Fruit fly (Drosophila melanogaster) whole organism, wandering third instar larva: ENCODE measurements around the gene hid.

ENCODE experiments used
- Dfd ChIP-seq: fragments of >200 bp; optimal IDR thresholded peaks from 2 replicates; lab custom pipeline; 2017; ENCODE audit warnings: missing biosample characterization, missing genetic modification characterization
- Jra ChIP-seq: sonication (Bioruptor generic); optimal IDR thresholded peaks from 2 replicates; lab custom pipeline; 2016; ENCODE audit warnings: missing biosample characterization, missing genetic modification characterization
- Mio ChIP-seq: sonication (Bioruptor generic); optimal IDR thresholded peaks from 2 replicates; lab custom pipeline; 2016; ENCODE audit warnings: missing biosample characterization, missing genetic modification characterization
- Myc ChIP-seq: fragments of >200 bp; optimal IDR thresholded peaks from 2 replicates; lab custom pipeline; 2017
- dl ChIP-seq, 2 experiments: fragments of 175-275, 200-275 bp in 1 of 2; fragments of 200-275 bp in 1 of 2; sonication (Bioruptor generic); optimal IDR thresholded peaks; lab custom pipeline; 2018; ENCODE audit warnings: mild to moderate bottlenecking in 2 of 2, missing biosample characterization in 2 of 2, missing genetic modification characterization in 2 of 2, moderate library complexity in 2 of 2; ENCODE audit not compliant: partially characterized antibody in 2 of 2, insufficient read depth in 1 of 2
- fru ChIP-seq: fragments of 200-800 bp; sonication (Bioruptor generic); optimal IDR thresholded peaks from 3 replicates; lab custom pipeline; 2016; ENCODE audit warnings: missing biosample characterization, mild to moderate bottlenecking, missing genetic modification characterization
- h ChIP-seq: fragments of 200-800 bp; sonication (Bioruptor generic); optimal IDR thresholded peaks from 3 replicates; lab custom pipeline; 2016; ENCODE audit warnings: missing biosample characterization, mild to moderate bottlenecking, missing genetic modification characterization
- psq ChIP-seq: fragments of 200-800 bp; sonication (Bioruptor generic); optimal IDR thresholded peaks from 3 replicates; lab custom pipeline; 2017; ENCODE audit warnings: missing biosample characterization, mild to moderate bottlenecking, missing genetic modification characterization, moderate library complexity
- usp ChIP-seq: fragments of >200 bp; optimal IDR thresholded peaks from 2 replicates; lab custom pipeline; 2017; ENCODE audit warnings: missing biosample characterization, missing genetic modification characterization

dm6 chr3L:18226682-18227410 is 41.4 kb upstream of the hid start:
- TF ChIP-seq Jra (GFP tag; lab: Kevin White, UChicago) (no peak), Dfd (GFP tag; lab: Kevin White, UChicago) (no peak), psq (GFP tag; lab: Kevin White, UChicago) (no peak), h (no peak), Myc (lab: Kevin White, UChicago) (no peak), usp (GFP tag; lab: Kevin White, UChicago) (no peak), fru (GFP tag; lab: Kevin White, UChicago) (no peak), Mio (GFP tag; lab: Kevin White, UChicago) (no peak), dl (GFP tag; optimal IDR thresholded peaks at IDR 0.05; lab: Kevin White, UChicago; ENCODE audit: insufficient read depth in 1 of 2, partially characterized antibody in 2 of 2) (no peak)
